In the genomic region with DNA sequence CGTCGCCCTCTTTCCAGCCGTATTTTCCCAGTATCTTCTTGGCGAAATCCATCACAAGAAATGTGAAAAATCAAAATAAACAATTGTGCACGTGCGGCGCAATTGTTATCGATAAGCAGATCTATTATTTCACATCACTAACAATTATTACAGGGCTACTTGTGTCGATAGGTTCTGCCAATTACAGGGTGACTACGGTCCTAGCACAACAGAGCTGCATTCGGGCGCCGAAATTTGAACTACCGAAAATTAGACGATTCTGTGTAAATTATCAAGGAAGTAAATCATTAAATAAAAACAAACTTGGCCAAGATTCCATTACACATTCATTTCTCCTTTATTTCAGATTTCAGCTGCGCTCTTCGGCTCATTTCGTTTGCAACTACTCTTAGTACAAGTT, we compare ENCODE assay signal across 1 fruit fly cellular context.
TF ChIP-seq lines count a peak whose summit lies in the region.

Gene CG15561 (minus strand): TSS at position 113 of the 400 bp plus-strand sequence.

TF ChIP-seq in whole organism, embryonic, 481 proteins besides CTCF, POLR2A, EP300 and RAD21 (continued from another document and continues in another):
- TF ChIP-seq CG8944 (GFP tag; optimal IDR thresholded peaks at IDR 0.05; lab: Kevin White, UChicago): peak; percentile 0
- TF ChIP-seq tin (GFP tag; optimal IDR thresholded peaks at IDR 0.05; lab: Kevin White, UChicago): peak; percentile 46
- TF ChIP-seq CG10979 (tag; optimal IDR thresholded peaks at IDR 0.05; lab: Kevin White, UChicago): peak; percentile 30
- TF ChIP-seq dati (GFP tag; IDR thresholded peaks at IDR 0.05; lab: Robert Waterston, UW): no peak
- peak; percentile 22 for TF ChIP-seq Sry-β (GFP tag; optimal IDR thresholded peaks at IDR 0.05; lab: Kevin White, UChicago)
- no peak for TF ChIP-seq CG31388 (GFP tag; optimal IDR thresholded peaks at IDR 0.05; lab: Kevin White, UChicago)
- TF ChIP-seq Spps (tag; optimal IDR thresholded peaks at IDR 0.05; lab: Kevin White, UChicago): peak; percentile 15
- TF ChIP-seq CG30403 (GFP tag; optimal IDR thresholded peaks at IDR 0.05; lab: Kevin White, UChicago): peak; percentile 44
- peak; percentile 54 for TF ChIP-seq Camta (GFP tag; optimal IDR thresholded peaks at IDR 0.05; lab: Kevin White, UChicago)
- TF ChIP-seq CG5180 (GFP tag; optimal IDR thresholded peaks at IDR 0.05; lab: Kevin White, UChicago): no peak
- peak; percentile 50 for TF ChIP-seq btn (GFP tag; optimal IDR thresholded peaks at IDR 0.05; lab: Kevin White, UChicago)
- peak in 1 of 2 experiments; percentile 31 for TF ChIP-seq insv (GFP tag; optimal IDR thresholded peaks at IDR 0.05; lab: Kevin White, UChicago)
- no peak for TF ChIP-seq Deaf1 (tag; optimal IDR thresholded peaks at IDR 0.05; lab: Kevin White, UChicago)
- TF ChIP-seq phol (tag; optimal IDR thresholded peaks at IDR 0.05; lab: Kevin White, UChicago): peak; percentile 25
- peak; percentile 77 for TF ChIP-seq NfI (GFP tag; optimal IDR thresholded peaks at IDR 0.05; lab: Kevin White, UChicago)
- peak; percentile 6 for TF ChIP-seq CG3163 (GFP tag; optimal IDR thresholded peaks at IDR 0.05; lab: Kevin White, UChicago)
- peak; percentile 64 for TF ChIP-seq mirr (GFP tag; optimal IDR thresholded peaks at IDR 0.05; lab: Kevin White, UChicago)
- TF ChIP-seq pb (GFP tag; optimal IDR thresholded peaks at IDR 0.05; lab: Kevin White, UChicago): peak; percentile 48
- no peak for TF ChIP-seq CG4424 (GFP tag; optimal IDR thresholded peaks at IDR 0.05; lab: Kevin White, UChicago)
- no peak for TF ChIP-seq knrl (GFP tag; IDR thresholded peaks at IDR 0.05; lab: Robert Waterston, UW; ENCODE audit: partially characterized antibody)
- peak; percentile 96 for TF ChIP-seq Sry-δ (GFP tag; optimal IDR thresholded peaks at IDR 0.05; lab: Kevin White, UChicago)
- no peak for TF ChIP-seq CG11696 (GFP tag; IDR thresholded peaks at IDR 0.05; lab: Robert Waterston, UW)
- TF ChIP-seq wek (GFP tag; optimal IDR thresholded peaks at IDR 0.05; lab: Kevin White, UChicago): peak; percentile 53
- peak; percentile 9 for TF ChIP-seq CG10147 (GFP tag; optimal IDR thresholded peaks at IDR 0.05; lab: Kevin White, UChicago)
- TF ChIP-seq cwo (GFP tag; optimal IDR thresholded peaks at IDR 0.05; lab: Kevin White, UChicago): peak; percentile 95
- no peak for TF ChIP-seq CG4328 (GFP tag; optimal IDR thresholded peaks at IDR 0.05; lab: Kevin White, UChicago)
- peak; percentile 20 for TF ChIP-seq tx (GFP tag; optimal IDR thresholded peaks at IDR 0.05; lab: Kevin White, UChicago)
- peak; percentile 68 for TF ChIP-seq trem (tag; optimal IDR thresholded peaks at IDR 0.05; lab: Kevin White, UChicago)
- TF ChIP-seq zfh2 (GFP tag; optimal IDR thresholded peaks at IDR 0.05; lab: Kevin White, UChicago): peak; percentile 35
- peak; percentile 89 for TF ChIP-seq B-H2 (GFP tag; optimal IDR thresholded peaks at IDR 0.05; lab: Kevin White, UChicago)
- TF ChIP-seq CG1529 (GFP tag; optimal IDR thresholded peaks at IDR 0.05; lab: Kevin White, UChicago): peak; percentile 34
- TF ChIP-seq ewg (GFP tag; optimal IDR thresholded peaks at IDR 0.05; lab: Kevin White, UChicago): peak; percentile 20
- peak; percentile 23 for TF ChIP-seq CG18619 (GFP tag; optimal IDR thresholded peaks at IDR 0.05; lab: Kevin White, UChicago)
- TF ChIP-seq sug (tag; optimal IDR thresholded peaks at IDR 0.05; lab: Kevin White, UChicago): peak; percentile 62
- peak; percentile 6 for TF ChIP-seq CG13775 (GFP tag; optimal IDR thresholded peaks at IDR 0.05; lab: Kevin White, UChicago)
- TF ChIP-seq Antp (GFP tag; optimal IDR thresholded peaks at IDR 0.05; lab: Kevin White, UChicago): peak; percentile 26
- TF ChIP-seq CG13894 (tag; optimal IDR thresholded peaks at IDR 0.05; lab: Kevin White, UChicago): peak; percentile 80
- TF ChIP-seq CG2678 (tag; optimal IDR thresholded peaks at IDR 0.05; lab: Kevin White, UChicago): no peak
- TF ChIP-seq vfl (GFP tag; optimal IDR thresholded peaks at IDR 0.05; lab: Kevin White, UChicago): peak; percentile 48
- peak; percentile 47 for TF ChIP-seq Mes4 (GFP tag; optimal IDR thresholded peaks at IDR 0.05; lab: Kevin White, UChicago)
- peak; percentile 96 for TF ChIP-seq pzg (GFP tag; optimal IDR thresholded peaks at IDR 0.05; lab: Kevin White, UChicago)
- no peak for TF ChIP-seq D (optimal IDR thresholded peaks at IDR 0.05; lab: Kevin White, UChicago)
- no peak for TF ChIP-seq D (GFP tag; optimal IDR thresholded peaks at IDR 0.05; lab: Kevin White, UChicago)
- no peak for TF ChIP-seq crc (GFP tag; optimal IDR thresholded peaks at IDR 0.05; lab: Kevin White, UChicago)
- TF ChIP-seq fd64A (GFP tag; optimal IDR thresholded peaks at IDR 0.05; lab: Kevin White, UChicago): peak; percentile 60
- peak; percentile 3 for TF ChIP-seq CG5245 (GFP tag; optimal IDR thresholded peaks at IDR 0.05; lab: Kevin White, UChicago)
- peak; percentile 50 for TF ChIP-seq CG9797 (GFP tag; optimal IDR thresholded peaks at IDR 0.05; lab: Kevin White, UChicago)
- TF ChIP-seq sna (GFP tag; IDR thresholded peaks at IDR 0.05; lab: Robert Waterston, UW; ENCODE audit: partially characterized antibody): no peak
- peak; percentile 47 for TF ChIP-seq Meics (GFP tag; optimal IDR thresholded peaks at IDR 0.05; lab: Kevin White, UChicago)
- no peak for TF ChIP-seq Jarid2 (GFP tag; optimal IDR thresholded peaks at IDR 0.05; lab: Kevin White, UChicago)
- peak; percentile 43 for TF ChIP-seq her (GFP tag; optimal IDR thresholded peaks at IDR 0.05; lab: Kevin White, UChicago)
- peak; percentile 38 to 67 for TF ChIP-seq dpn (GFP tag; optimal IDR thresholded peaks at IDR 0.05; lab: Kevin White, UChicago)
- TF ChIP-seq fd3F (GFP tag; optimal IDR thresholded peaks at IDR 0.05; lab: Kevin White, UChicago): peak; percentile 5
- TF ChIP-seq slp2 (GFP tag; optimal IDR thresholded peaks at IDR 0.05; lab: Kevin White, UChicago): peak; percentile 15
- TF ChIP-seq CG15696 (tag; optimal IDR thresholded peaks at IDR 0.05; lab: Kevin White, UChicago): peak; percentile 52
- peak; percentile 33 for TF ChIP-seq CG12391 (tag; optimal IDR thresholded peaks at IDR 0.05; lab: Kevin White, UChicago)
- peak; percentile 49 for TF ChIP-seq CG3407 (GFP tag; optimal IDR thresholded peaks at IDR 0.05; lab: Kevin White, UChicago)
- peak; percentile 82 for TF ChIP-seq sens (GFP tag; lab: Kevin White, UChicago)
- no peak for TF ChIP-seq CG18599 (GFP tag; optimal IDR thresholded peaks at IDR 0.05; lab: Kevin White, UChicago)
- peak; percentile 20 for TF ChIP-seq CG12236 (GFP tag; optimal IDR thresholded peaks at IDR 0.05; lab: Kevin White, UChicago)
- no peak for TF ChIP-seq Elba2 (GFP tag; optimal IDR thresholded peaks at IDR 0.05; lab: Kevin White, UChicago)
- peak; percentile 42 for TF ChIP-seq CG13296 (GFP tag; optimal IDR thresholded peaks at IDR 0.05; lab: Kevin White, UChicago)
- TF ChIP-seq dmrt11E (tag; optimal IDR thresholded peaks at IDR 0.05; lab: Kevin White, UChicago): peak; percentile 19
- TF ChIP-seq CG17359 (tag; optimal IDR thresholded peaks at IDR 0.05; lab: Kevin White, UChicago): peak; percentile 37
- TF ChIP-seq Dad (GFP tag; optimal IDR thresholded peaks at IDR 0.05; lab: Kevin White, UChicago): peak; percentile 55
- TF ChIP-seq Dp (GFP tag; optimal IDR thresholded peaks at IDR 0.05; lab: Kevin White, UChicago): peak; percentile 98
- peak; percentile 49 for TF ChIP-seq CG10267 (tag; optimal IDR thresholded peaks at IDR 0.05; lab: Kevin White, UChicago)
- peak; percentile 94 for TF ChIP-seq Med (GFP tag; lab: Kevin White, UChicago)
- TF ChIP-seq Side (GFP tag; optimal IDR thresholded peaks at IDR 0.05; lab: Kevin White, UChicago): peak; percentile 59
- peak; percentile 30 for TF ChIP-seq Xbp1 (GFP tag; optimal IDR thresholded peaks at IDR 0.05; lab: Kevin White, UChicago)
- no peak for TF ChIP-seq tna (GFP tag; IDR thresholded peaks at IDR 0.05; lab: Robert Waterston, UW; ENCODE audit: partially characterized antibody)
- no peak for TF ChIP-seq CG10462 (GFP tag; optimal IDR thresholded peaks at IDR 0.05; lab: Kevin White, UChicago)
- no peak for TF ChIP-seq gem (tag; optimal IDR thresholded peaks at IDR 0.05; lab: Kevin White, UChicago)
- TF ChIP-seq sr (GFP tag; IDR thresholded peaks at IDR 0.05; lab: Robert Waterston, UW): no peak
- peak; percentile 84 for TF ChIP-seq CG1603 (tag; optimal IDR thresholded peaks at IDR 0.05; lab: Kevin White, UChicago)
- peak; percentile 0 for TF ChIP-seq CG18011 (GFP tag; optimal IDR thresholded peaks at IDR 0.05; lab: Kevin White, UChicago)
- TF ChIP-seq CG10431 (GFP tag; optimal IDR thresholded peaks at IDR 0.05; lab: Kevin White, UChicago): peak; percentile 31
- TF ChIP-seq CkIIα-i1 (GFP tag; IDR thresholded peaks at IDR 0.05; lab: Robert Waterston, UW): no peak
- peak; percentile 22 for TF ChIP-seq emc (GFP tag; optimal IDR thresholded peaks at IDR 0.05; lab: Kevin White, UChicago)
- TF ChIP-seq CG6813 (GFP tag; optimal IDR thresholded peaks at IDR 0.05; lab: Kevin White, UChicago): no peak
- peak; percentile 71 for TF ChIP-seq onecut (GFP tag; IDR thresholded peaks at IDR 0.05; lab: Robert Waterston, UW)
- TF ChIP-seq CG34376 (GFP tag; optimal IDR thresholded peaks at IDR 0.05; lab: Kevin White, UChicago): peak; percentile 40
- TF ChIP-seq lilli (GFP tag; optimal IDR thresholded peaks at IDR 0.05; lab: Kevin White, UChicago): peak; percentile 61
- TF ChIP-seq Max (GFP tag; optimal IDR thresholded peaks at IDR 0.05; lab: Kevin White, UChicago): peak; percentile 84
- peak; percentile 32 to 50 for TF ChIP-seq chif (GFP tag; optimal IDR thresholded peaks at IDR 0.05; lab: Kevin White, UChicago)
- TF ChIP-seq caup (GFP tag; optimal IDR thresholded peaks at IDR 0.05; lab: Kevin White, UChicago; ENCODE audit: severe bottlenecking): peak; percentile 73
- TF ChIP-seq CG11504 (tag; optimal IDR thresholded peaks at IDR 0.05; lab: Kevin White, UChicago): no peak
- no peak for TF ChIP-seq CG14014 (GFP tag; IDR thresholded peaks at IDR 0.05; lab: Robert Waterston, UW)
- TF ChIP-seq sob (GFP tag; IDR thresholded peaks at IDR 0.05; lab: Robert Waterston, UW): no peak
- peak; percentile 47 for TF ChIP-seq CG17829 (tag; optimal IDR thresholded peaks at IDR 0.05; lab: Kevin White, UChicago)
- TF ChIP-seq CG15514 (GFP tag; optimal IDR thresholded peaks at IDR 0.05; lab: Kevin White, UChicago): peak; percentile 81
- TF ChIP-seq CG7928 (GFP tag; optimal IDR thresholded peaks at IDR 0.05; lab: Kevin White, UChicago): peak; percentile 69
- peak; percentile 66 for TF ChIP-seq pfk (GFP tag; optimal IDR thresholded peaks at IDR 0.05; lab: Kevin White, UChicago)
- TF ChIP-seq Lhr (GFP tag; optimal IDR thresholded peaks at IDR 0.05; lab: Kevin White, UChicago): peak; percentile 45
- no peak for TF ChIP-seq CG32772 (GFP tag; IDR thresholded peaks at IDR 0.05; lab: Robert Waterston, UW)
- peak; percentile 49 for TF ChIP-seq nmo (GFP tag; optimal IDR thresholded peaks at IDR 0.05; lab: Kevin White, UChicago)
- peak in 1 of 2 experiments; percentile 37 for TF ChIP-seq Hr51 (GFP tag; optimal IDR thresholded peaks at IDR 0.05; lab: Kevin White, UChicago)
- TF ChIP-seq gfzf (GFP tag; optimal IDR thresholded peaks at IDR 0.05; lab: Kevin White, UChicago): peak; percentile 42
- no peak for TF ChIP-seq amos (GFP tag; IDR thresholded peaks at IDR 0.05; lab: Robert Waterston, UW; ENCODE audit: partially characterized antibody)
- peak; percentile 52 for TF ChIP-seq CG10543 (GFP tag; optimal IDR thresholded peaks at IDR 0.05; lab: Kevin White, UChicago)
- TF ChIP-seq CHES-1-like (GFP tag; optimal IDR thresholded peaks at IDR 0.05; lab: Kevin White, UChicago): peak; percentile 72
- TF ChIP-seq org-1 (GFP tag; optimal IDR thresholded peaks at IDR 0.05; lab: Kevin White, UChicago): peak; percentile 7
- peak; percentile 67 for TF ChIP-seq bigmax (GFP tag; optimal IDR thresholded peaks at IDR 0.05; lab: Kevin White, UChicago)
- no peak for TF ChIP-seq sisA (GFP tag; IDR thresholded peaks at IDR 0.05; lab: Robert Waterston, UW)
- no peak for TF ChIP-seq Sox102F (GFP tag; optimal IDR thresholded peaks at IDR 0.05; lab: Kevin White, UChicago)
- peak; percentile 56 for TF ChIP-seq Myb (GFP tag; optimal IDR thresholded peaks at IDR 0.05; lab: Kevin White, UChicago)
- TF ChIP-seq BEAF-32 (GFP tag; optimal IDR thresholded peaks at IDR 0.05; lab: Kevin White, UChicago): peak; percentile 72
- no peak for TF ChIP-seq vvl (GFP tag; IDR thresholded peaks at IDR 0.05; lab: Robert Waterston, UW)
- no peak for TF ChIP-seq tap (tag; optimal IDR thresholded peaks at IDR 0.05; lab: Kevin White, UChicago)
- no peak for TF ChIP-seq CG16815 (GFP tag; optimal IDR thresholded peaks at IDR 0.05; lab: Kevin White, UChicago)
- TF ChIP-seq CG17328 (GFP tag; IDR thresholded peaks at IDR 0.05; lab: Robert Waterston, UW): no peak
- TF ChIP-seq CrebB (tag; optimal IDR thresholded peaks at IDR 0.05; lab: Kevin White, UChicago): peak; percentile 64
- peak; percentile 34 for TF ChIP-seq chn (GFP tag; optimal IDR thresholded peaks at IDR 0.05; lab: Kevin White, UChicago)
- TF ChIP-seq HmgZ (tag; optimal IDR thresholded peaks at IDR 0.05; lab: Kevin White, UChicago): peak; percentile 81
- no peak for TF ChIP-seq p53 (GFP tag; optimal IDR thresholded peaks at IDR 0.05; lab: Kevin White, UChicago)
- no peak for TF ChIP-seq Trl (optimal IDR thresholded peaks at IDR 0.05; lab: Kevin White, UChicago)
- peak; percentile 32 for TF ChIP-seq Trl (GFP tag; optimal IDR thresholded peaks at IDR 0.05; lab: Kevin White, UChicago)
- peak; percentile 31 for TF ChIP-seq Sin3A (optimal IDR thresholded peaks at IDR 0.05; lab: Kevin White, UChicago)
- TF ChIP-seq ci (GFP tag; IDR thresholded peaks at IDR 0.05; lab: Robert Waterston, UW): no peak
- TF ChIP-seq CoRest (tag; optimal IDR thresholded peaks at IDR 0.05; lab: Kevin White, UChicago): peak; percentile 28
- TF ChIP-seq CG11456 (GFP tag; IDR thresholded peaks at IDR 0.05; lab: Robert Waterston, UW): no peak
- peak; percentile 100 for TF ChIP-seq CG6254 (GFP tag; optimal IDR thresholded peaks at IDR 0.05; lab: Kevin White, UChicago)
- peak; percentile 41 for TF ChIP-seq CG12071 (GFP tag; optimal IDR thresholded peaks at IDR 0.05; lab: Kevin White, UChicago)
- TF ChIP-seq CG13624 (GFP tag; optimal IDR thresholded peaks at IDR 0.05; lab: Kevin White, UChicago): peak; percentile 70
- peak; percentile 51 for TF ChIP-seq nerfin-1 (tag; optimal IDR thresholded peaks at IDR 0.05; lab: Kevin White, UChicago)
- peak in 1 of 2 experiments; percentile 2 for TF ChIP-seq crp (GFP tag; optimal IDR thresholded peaks at IDR 0.05; lab: Kevin White, UChicago)
- peak; percentile 18 for TF ChIP-seq ems (GFP tag; optimal IDR thresholded peaks at IDR 0.05; lab: Kevin White, UChicago)
- no peak for TF ChIP-seq bsh (GFP tag; optimal IDR thresholded peaks at IDR 0.05; lab: Kevin White, UChicago)
- peak; percentile 80 for TF ChIP-seq cad (GFP tag; optimal IDR thresholded peaks at IDR 0.05; lab: Kevin White, UChicago)
